Fruit fly (Drosophila melanogaster) whole organism, embryonic: ENCODE results near the gene CG42674.

Experiments used
- Antp ChIP-seq: fragments of 200-800 bp; sonication (Bioruptor generic); optimal IDR thresholded peaks from 3 replicates; lab custom pipeline; 2016; ENCODE audit warnings: missing biosample characterization, missing genetic modification characterization
- CG11093 ChIP-seq: fragments of 200-800 bp; sonication (Bioruptor generic); IDR thresholded peaks from 3 replicates; pipeline ENCODE4 v1.3.6; 2022; ENCODE audit warnings: missing biosample characterization, missing genetic modification characterization
- CG11723 ChIP-seq: fragments of 200-800 bp; sonication (Bioruptor generic); optimal IDR thresholded peaks from 2 replicates; lab custom pipeline; 2017; ENCODE audit warnings: missing biosample characterization, mild to moderate bottlenecking, missing genetic modification characterization
- CG12071 ChIP-seq: fragments of 200-800 bp; sonication (Bioruptor generic); optimal IDR thresholded peaks from 3 replicates; lab custom pipeline; 2018; ENCODE audit warnings: missing biosample characterization, mild to moderate bottlenecking, missing genetic modification characterization
- CG14710 ChIP-seq: fragments of 200-800 bp; sonication (Bioruptor generic); optimal IDR thresholded peaks from 3 replicates; lab custom pipeline; 2019; ENCODE audit warnings: missing biosample characterization, mild to moderate bottlenecking, missing genetic modification characterization, moderate library complexity
- CG15073 ChIP-seq: fragments of 200-800 bp; sonication (Bioruptor generic); optimal IDR thresholded peaks from 2 replicates; lab custom pipeline; 2016; ENCODE audit warnings: missing biosample characterization, missing genetic modification characterization
- CG15479 ChIP-seq: fragments of 200-800 bp; sonication (Bioruptor generic); optimal IDR thresholded peaks from 3 replicates; lab custom pipeline; 2019; ENCODE audit warnings: missing biosample characterization, mild to moderate bottlenecking, missing genetic modification characterization, moderate library complexity
- CG16813 ChIP-seq: fragments of 200-800 bp; sonication (Bioruptor generic); IDR thresholded peaks from 3 replicates; pipeline ENCODE4 v1.3.6; 2022; ENCODE audit warnings: missing biosample characterization, missing genetic modification characterization; ENCODE audit not compliant: partially characterized antibody
- CG17385 ChIP-seq: fragments of 200-800 bp; sonication (Bioruptor generic); optimal IDR thresholded peaks from 3 replicates; lab custom pipeline; 2018; ENCODE audit warnings: missing biosample characterization, mild to moderate bottlenecking, missing genetic modification characterization
- CG17829 ChIP-seq: fragments of 200-800 bp; optimal IDR thresholded peaks from 2 replicates; lab custom pipeline; 2019; ENCODE audit warnings: missing biosample characterization, mild to moderate bottlenecking, missing genetic modification characterization, moderate library complexity
- CG1832 ChIP-seq: fragments of 200-800 bp; sonication (Bioruptor generic); optimal IDR thresholded peaks from 2 replicates; lab custom pipeline; 2017; ENCODE audit warnings: missing biosample characterization, mild to moderate bottlenecking, missing genetic modification characterization, inconsistent platforms
- CG2678 ChIP-seq: fragments of 200-800 bp; sonication (Bioruptor generic); optimal IDR thresholded peaks from 3 replicates; lab custom pipeline; 2019; ENCODE audit warnings: missing biosample characterization, mild to moderate bottlenecking, missing genetic modification characterization, moderate library complexity
- CG2875 ChIP-seq: fragments of 200-800 bp; sonication (Bioruptor generic); optimal IDR thresholded peaks from 2 replicates; lab custom pipeline; 2017; ENCODE audit warnings: missing biosample characterization, mild to moderate bottlenecking, missing genetic modification characterization, missing genetic modification reagents
- CG32532 ChIP-seq: fragments of 200-800 bp; sonication (Bioruptor generic); IDR thresholded peaks from 2 replicates; pipeline ENCODE4 v1.3.6; 2022; ENCODE audit warnings: missing biosample characterization, missing genetic modification characterization
- CG4360 ChIP-seq: fragments of 200-800 bp; sonication (Bioruptor generic); IDR thresholded peaks from 2 replicates; pipeline ENCODE4 v1.3.6; 2022; ENCODE audit warnings: missing biosample characterization, missing genetic modification characterization
- CG6654 ChIP-seq: fragments of 200-800 bp; sonication (Bioruptor generic); optimal IDR thresholded peaks from 2 replicates; lab custom pipeline; 2017; ENCODE audit warnings: missing biosample characterization, mild to moderate bottlenecking, missing genetic modification characterization
- CTCF ChIP-seq: fragments of 200-800 bp; sonication (Bioruptor generic); optimal IDR thresholded peaks from 2 replicates; lab custom pipeline; 2017; ENCODE audit warnings: missing biosample characterization, mild to moderate bottlenecking, missing genetic modification characterization, moderate library complexity
- Dad ChIP-seq: fragments of 200-800 bp; sonication (Bioruptor generic); optimal IDR thresholded peaks from 3 replicates; lab custom pipeline; 2016; ENCODE audit warnings: missing biosample characterization, missing genetic modification characterization
- Doc2 ChIP-seq: fragments of 200-800 bp; sonication (Bioruptor generic); IDR thresholded peaks from 2 replicates; pipeline ENCODE4 v1.3.6; 2022; ENCODE audit warnings: missing biosample characterization, missing genetic modification characterization
- Fer2 ChIP-seq: fragments of 200-800 bp; sonication (Bioruptor generic); optimal IDR thresholded peaks from 2 replicates; lab custom pipeline; 2018; ENCODE audit warnings: missing biosample characterization, mild to moderate bottlenecking, missing genetic modification characterization, moderate library complexity
- GATAe ChIP-seq: fragments of 200-800 bp; sonication (Bioruptor generic); conservative IDR thresholded peaks from 2 replicates; pipeline ENCODE4 v1.3.6; 2022; ENCODE audit warnings: missing biosample characterization, missing genetic modification characterization
- H2.0 ChIP-seq: fragments of 200-800 bp; sonication (Bioruptor generic); IDR thresholded peaks from 2 replicates; pipeline ENCODE4 v1.3.6; 2022; ENCODE audit warnings: missing biosample characterization, missing genetic modification characterization
- HLH54F ChIP-seq: fragments of 200-800 bp; sonication (Bioruptor generic); optimal IDR thresholded peaks from 3 replicates; lab custom pipeline; 2016; ENCODE audit warnings: missing biosample characterization, missing genetic modification characterization
- Hand ChIP-seq: fragments of 200-800 bp; sonication (Bioruptor generic); optimal IDR thresholded peaks from 2 replicates; lab custom pipeline; 2017; ENCODE audit warnings: mild to moderate bottlenecking, missing biosample characterization, missing genetic modification reagents, missing genetic modification characterization
- Hr3 ChIP-seq: fragments of 200-800 bp; sonication (Bioruptor generic); optimal IDR thresholded peaks from 3 replicates; lab custom pipeline; 2016; ENCODE audit warnings: missing biosample characterization, missing genetic modification characterization
- Kr ChIP-seq: fragments of 200-800 bp; sonication (Bioruptor generic); optimal IDR thresholded peaks from 2 replicates; lab custom pipeline; 2017; ENCODE audit warnings: missing biosample characterization, mild to moderate bottlenecking, missing genetic modification characterization
- Lhr ChIP-seq: fragments of 200-800 bp; sonication (Bioruptor generic); optimal IDR thresholded peaks from 3 replicates; lab custom pipeline; 2017; ENCODE audit warnings: mild to moderate bottlenecking, missing biosample characterization, missing genetic modification reagents, missing genetic modification characterization
- Mes4 ChIP-seq: fragments of 200-800 bp; sonication (Bioruptor generic); optimal IDR thresholded peaks from 2 replicates; lab custom pipeline; 2016; ENCODE audit warnings: missing biosample characterization, missing genetic modification characterization
- Mrtf ChIP-seq: fragments of 200-800 bp; sonication (Bioruptor generic); IDR thresholded peaks from 3 replicates; pipeline ENCODE4 v1.3.6; 2022; ENCODE audit warnings: missing biosample characterization, missing genetic modification characterization
- Nf-YA ChIP-seq: fragments of 200-800 bp; sonication (Bioruptor generic); IDR thresholded peaks from 2 replicates; pipeline ENCODE4 v1.3.6; 2022; ENCODE audit warnings: missing biosample characterization, missing genetic modification characterization
- Nf-YC ChIP-seq: fragments of 200-800 bp; optimal IDR thresholded peaks from 3 replicates; lab custom pipeline; 2019; ENCODE audit warnings: missing biosample characterization, mild to moderate bottlenecking, missing genetic modification characterization, moderate library complexity
- Optix ChIP-seq: fragments of 200-800 bp; sonication (Bioruptor generic); IDR thresholded peaks from 3 replicates; pipeline ENCODE4 v1.3.6; 2022; ENCODE audit warnings: missing biosample characterization, missing genetic modification characterization
- Rfx ChIP-seq: fragments of 200-800 bp; sonication (Bioruptor generic); IDR thresholded peaks from 2 replicates; pipeline ENCODE4 v1.3.6; 2022; ENCODE audit warnings: missing biosample characterization, missing genetic modification characterization
- Side ChIP-seq: fragments of 200-800 bp; sonication (Bioruptor generic); optimal IDR thresholded peaks from 2 replicates; lab custom pipeline; 2016; ENCODE audit warnings: missing biosample characterization, missing genetic modification characterization
- ato ChIP-seq: fragments of 200-800 bp; sonication (Bioruptor generic); IDR thresholded peaks from 2 replicates; pipeline ENCODE4 v1.3.6; 2022; ENCODE audit warnings: missing biosample characterization, missing genetic modification characterization; ENCODE audit not compliant: partially characterized antibody
- bigmax ChIP-seq: fragments of 200-800 bp; sonication (Bioruptor generic); optimal IDR thresholded peaks from 2 replicates; lab custom pipeline; 2018; ENCODE audit warnings: missing biosample characterization, mild to moderate bottlenecking, missing genetic modification characterization
- cato ChIP-seq: fragments of 200-800 bp; sonication (Bioruptor generic); optimal IDR thresholded peaks from 2 replicates; lab custom pipeline; 2016; ENCODE audit warnings: missing biosample characterization, missing genetic modification characterization, borderline replicate concordance
- chif ChIP-seq, 2 experiments: fragments of 200-800 bp; sonication (Bioruptor generic); optimal IDR thresholded peaks; 3 replicates each; lab custom pipeline; 2016; ENCODE audit warnings: missing biosample characterization in 2 of 2, missing genetic modification characterization in 2 of 2
- dmrt11E ChIP-seq: fragments of 200-800 bp; sonication (Bioruptor generic); optimal IDR thresholded peaks from 3 replicates; lab custom pipeline; 2018; ENCODE audit warnings: missing biosample characterization, mild to moderate bottlenecking, missing genetic modification characterization, moderate library complexity
- fd3F ChIP-seq: fragments of 200-800 bp; sonication (Bioruptor generic); optimal IDR thresholded peaks from 2 replicates; lab custom pipeline; 2018; ENCODE audit warnings: missing biosample characterization, mild to moderate bottlenecking, missing genetic modification characterization, moderate library complexity
- lov ChIP-seq, 2 experiments: fragments of 200-800 bp in 1 of 2; fragments of >200 bp in 1 of 2; sonication (Bioruptor generic) in 1 of 2; IDR thresholded peaks in 1 of 2; optimal IDR thresholded peaks in 1 of 2; 2 replicates in 1 of 2; 3 replicates in 1 of 2; pipeline versions ENCODE4 v1.3.6 to Lab custom; 2017 to 2022; ENCODE audit warnings: missing biosample characterization in 1 of 2, missing genetic modification characterization in 1 of 2
- mam ChIP-seq: fragments of 200-800 bp; sonication (Bioruptor generic); optimal IDR thresholded peaks from 3 replicates; lab custom pipeline; 2016; ENCODE audit warnings: missing biosample characterization, missing genetic modification characterization
- mirr ChIP-seq: fragments of 200-800 bp; sonication (Bioruptor generic); optimal IDR thresholded peaks from 3 replicates; lab custom pipeline; 2018; ENCODE audit warnings: missing biosample characterization, mild to moderate bottlenecking, missing genetic modification characterization
- odd ChIP-seq: fragments of 200-800 bp; sonication (Bioruptor generic); optimal IDR thresholded peaks from 2 replicates; lab custom pipeline; 2017; ENCODE audit warnings: missing biosample characterization, mild to moderate bottlenecking, missing genetic modification characterization
- otp ChIP-seq: fragments of 200-800 bp; sonication (Bioruptor generic); IDR thresholded peaks from 3 replicates; pipeline ENCODE4, ENCODE4 v1.3.6; 2022; ENCODE audit warnings: missing biosample characterization, missing genetic modification characterization
- p53 ChIP-seq: fragments of 200-800 bp; sonication (Bioruptor generic); optimal IDR thresholded peaks from 2 replicates; lab custom pipeline; 2016; ENCODE audit warnings: missing biosample characterization, missing genetic modification characterization
- pb ChIP-seq: fragments of 200-800 bp; sonication (Bioruptor generic); optimal IDR thresholded peaks from 3 replicates; lab custom pipeline; 2016; ENCODE audit warnings: missing biosample characterization, missing genetic modification characterization
- pnt ChIP-seq: fragments of 200-800 bp; sonication (Bioruptor generic); optimal IDR thresholded peaks from 3 replicates; lab custom pipeline; 2016; ENCODE audit warnings: missing biosample characterization, missing genetic modification characterization
- sd ChIP-seq: fragments of 200-800 bp; sonication (Bioruptor generic); optimal IDR thresholded peaks from 3 replicates; lab custom pipeline; 2018; ENCODE audit warnings: missing biosample characterization, mild to moderate bottlenecking, missing genetic modification characterization, moderate library complexity
- stwl ChIP-seq: fragments of 200-800 bp; sonication (Bioruptor generic); optimal IDR thresholded peaks from 3 replicates; lab custom pipeline; 2018; ENCODE audit warnings: missing biosample characterization, mild to moderate bottlenecking, missing genetic modification characterization, moderate library complexity
- trem ChIP-seq: fragments of 200-800 bp; optimal IDR thresholded peaks from 3 replicates; lab custom pipeline; 2019; ENCODE audit warnings: missing biosample characterization, mild to moderate bottlenecking, missing genetic modification characterization, moderate library complexity

The CG42674 gene

DNA sequence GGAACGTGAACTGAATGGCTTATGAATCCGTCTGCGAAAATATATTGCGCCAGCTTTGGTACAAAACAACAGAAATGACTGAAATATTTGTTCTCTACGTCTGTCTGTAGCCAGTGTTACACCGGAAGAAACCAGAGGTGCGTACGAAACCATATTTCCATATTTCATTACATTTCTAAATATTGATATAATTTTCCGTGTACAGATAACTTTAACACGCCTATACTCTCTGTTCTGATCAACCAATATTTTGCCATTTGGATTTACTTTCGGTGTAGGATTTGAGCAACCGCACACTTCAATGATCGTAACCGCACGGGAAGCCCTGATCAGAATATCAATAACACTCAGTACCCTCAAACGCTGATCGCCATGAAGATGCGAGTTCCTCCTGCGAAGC, 3.4 kb downstream of the CG42674 start (continued):
- TF ChIP-seq bigmax (GFP tag; lab: Kevin White, UChicago) (no peak), Kr (GFP tag; lab: Kevin White, UChicago) (no peak), CG2678 (peak; percentile 65), mam (GFP tag; lab: Kevin White, UChicago) (peak; percentile 39), CG14710 (tag; lab: Kevin White, UChicago) (no peak), CG6654 (GFP tag; lab: Kevin White, UChicago) (no peak), cato (no peak), chif (GFP tag; optimal IDR thresholded peaks at IDR 0.05; lab: Kevin White, UChicago) (peak; percentile 13 to 16), CTCF (GFP tag; lab: Kevin White, UChicago) (no peak), H2.0 (GFP tag; lab: Robert Waterston, UW) (0 out of 2 replicates have a peak, but pooled peaks have one; percentile 10), Rfx (peak; percentile 65), sd (tag; lab: Kevin White, UChicago) (peak; percentile 20), CG15073 (GFP tag; lab: Kevin White, UChicago) (no peak), mirr (GFP tag; lab: Kevin White, UChicago) (no peak), fd3F (GFP tag; lab: Kevin White, UChicago) (peak; percentile 40), Lhr (no peak), Side (no peak), dmrt11E (tag; lab: Kevin White, UChicago) (peak; percentile 41), CG17829 (tag; lab: Kevin White, UChicago) (peak; percentile 3), Hand (no peak), Antp (GFP tag; lab: Kevin White, UChicago) (peak; percentile 27), CG15479 (GFP tag; lab: Kevin White, UChicago) (no peak), CG32532 (peak; percentile 59), p53 (GFP tag; lab: Kevin White, UChicago) (no peak), HLH54F (GFP tag; lab: Kevin White, UChicago) (peak; percentile 29), CG17385 (GFP tag; lab: Kevin White, UChicago) (no peak), Fer2 (tag; lab: Kevin White, UChicago) (no peak), CG1832 (GFP tag; lab: Kevin White, UChicago) (no peak), Optix (GFP tag; lab: Robert Waterston, UW) (no peak), otp (GFP tag; lab: Robert Waterston, UW) (peak; percentile 59; the same call in 1 of the 3 replicates), Nf-YC (tag; lab: Kevin White, UChicago) (no peak), stwl (tag; lab: Kevin White, UChicago) (no peak), GATAe (no peak), CG11723 (no peak), ato (GFP tag; lab: Robert Waterston, UW) (no peak), lov (optimal IDR thresholded peaks at IDR 0.05; lab: Kevin White, UChicago) (no peak), lov (GFP tag; IDR thresholded peaks at IDR 0.05; lab: Robert Waterston, UW) (0 out of 3 replicates have a peak, but pooled peaks have one; percentile 17), CG16813 (GFP tag; lab: Robert Waterston, UW) (no peak), pnt (GFP tag; lab: Kevin White, UChicago) (peak; percentile 21), Dad (GFP tag; lab: Kevin White, UChicago) (peak; percentile 35), CG11093 (GFP tag; lab: Robert Waterston, UW) (no peak), CG4360 (GFP tag; lab: Robert Waterston, UW) (no peak), CG12071 (GFP tag; lab: Kevin White, UChicago) (peak; percentile 14), pb (GFP tag; lab: Kevin White, UChicago) (no peak), Hr3 (GFP tag; lab: Kevin White, UChicago) (no peak), CG2875 (GFP tag; lab: Kevin White, UChicago) (no peak), Doc2 (no peak), Mes4 (GFP tag; lab: Kevin White, UChicago) (no peak), odd (GFP tag; lab: Kevin White, UChicago) (no peak), Nf-YA (GFP tag; lab: Robert Waterston, UW) (no peak), Mrtf (GFP tag; lab: Robert Waterston, UW) (peak; percentile 62; the same call in 2 of the 3 replicates), trem (tag; lab: Kevin White, UChicago) (no peak)
